Worm (Caenorhabditis elegans): ENCODE data around the gene F22H10.2.

F22H10.2 gene

DNA sequence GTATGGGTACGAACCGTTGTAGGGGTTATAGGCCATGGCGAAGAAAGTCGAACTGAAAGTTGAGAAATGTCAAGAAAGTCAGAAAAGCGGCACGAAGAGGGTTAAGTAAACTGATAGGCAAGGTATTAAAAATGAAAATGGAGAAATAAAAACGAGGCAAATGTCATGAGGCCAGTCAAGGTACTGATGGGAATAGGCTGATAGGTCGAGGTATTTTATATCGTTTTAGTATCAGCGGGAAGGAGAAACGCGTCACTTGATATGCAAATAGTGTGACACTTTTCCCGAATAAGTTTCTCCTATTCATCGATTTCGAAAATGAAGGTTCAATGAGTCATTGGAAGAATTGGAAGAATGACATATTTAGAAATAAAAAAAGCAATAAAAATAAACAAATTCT is 1.7 kb upstream of the F22H10.2 start, which contains the start of gene F22H10.3:
F22H10.3 (minus strand) TSS at position 36 of the 400 bp plus-strand sequence.
- peak; percentile 4 for TF ChIP-seq tbp1 (GFP tag; optimal IDR thresholded peaks at IDR 0.05)
- no peak for TF ChIP-seq rcor-1 (GFP tag; IDR thresholded peaks at IDR 0.05)
- no peak for TF ChIP-seq hsf-1 (GFP tag; IDR thresholded peaks at IDR 0.05)
- TF ChIP-seq nhr-120 (GFP tag; IDR thresholded peaks at IDR 0.05): no peak
- peak; percentile 22 for TF ChIP-seq unc-62 (GFP tag; optimal IDR thresholded peaks at IDR 0.05)
- TF ChIP-seq nfyb-1 (GFP tag; IDR thresholded peaks at IDR 0.05): peak; percentile 45; the same call in 1 of the 2 replicates
- TF ChIP-seq ztf-25 (GFP tag; IDR thresholded peaks at IDR 0.05): no peak
- no peak for TF ChIP-seq F49E8.2 (tag; optimal IDR thresholded peaks at IDR 0.05; ENCODE audit: insufficient read depth)
- TF ChIP-seq dox-1 (GFP tag; IDR thresholded peaks at IDR 0.05): 0 out of 2 replicates have a peak, but pooled peaks have one; percentile 46
- no peak for TF ChIP-seq ZK185.1 (tag; optimal IDR thresholded peaks at IDR 0.05; ENCODE audit: poor library complexity, severe bottlenecking)
- no peak for TF ChIP-seq cebp-1 (GFP tag; IDR thresholded peaks at IDR 0.05)
- peak; percentile 25 for TF ChIP-seq cebp-1 (tag; optimal IDR thresholded peaks at IDR 0.05)
- peak; percentile 59 for TF ChIP-seq nhr-80 (tag; optimal IDR thresholded peaks at IDR 0.05)
- 0 out of 2 replicates have a peak, but pooled peaks have one; percentile 15 for TF ChIP-seq B0336.3 (GFP tag; IDR thresholded peaks at IDR 0.05)

DNA sequence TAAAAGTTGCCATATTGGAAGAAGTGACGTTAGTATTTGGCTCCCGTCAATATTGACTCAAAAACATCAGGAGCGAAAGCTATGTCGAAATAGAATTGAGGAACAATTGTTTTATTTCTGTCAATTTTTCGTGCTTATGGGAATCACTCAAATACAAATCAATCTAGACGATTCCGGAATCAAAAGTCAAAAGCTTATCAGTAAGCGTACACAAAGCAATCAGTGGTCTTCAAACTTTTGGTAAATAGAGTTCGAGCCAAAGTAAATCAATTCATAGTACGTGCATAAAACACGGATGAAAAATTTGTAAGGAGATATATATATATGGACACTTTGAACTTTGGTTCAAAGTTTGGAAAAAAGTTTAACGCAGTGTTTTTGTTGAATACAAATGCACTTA is 1.2 kb upstream of the F22H10.2 start:
- TF ChIP-seq T07F8.4 (tag; optimal IDR thresholded peaks at IDR 0.05) (no peak), nfyb-1 (GFP tag; IDR thresholded peaks at IDR 0.05) (no peak), zfh-2 (GFP tag; conservative IDR thresholded peaks at IDR 0.05) (no peak), madf-3 (GFP tag; IDR thresholded peaks at IDR 0.05) (no peak), C06A6.2 (GFP tag; conservative IDR thresholded peaks at IDR 0.05) (no peak), B0261.1 (tag; optimal IDR thresholded peaks at IDR 0.05) (no peak), cebp-2 (GFP tag; IDR thresholded peaks at IDR 0.05) (no peak), bed-1 (GFP tag; IDR thresholded peaks at IDR 0.05) (no peak), ceh-91 (GFP tag; IDR thresholded peaks at IDR 0.05) (no peak), mxl-1 (tag; optimal IDR thresholded peaks at IDR 0.05) (no peak), F57C9.4 (tag; optimal IDR thresholded peaks at IDR 0.05) (no peak), xnd-1 (tag; optimal IDR thresholded peaks at IDR 0.05) (no peak)

DNA sequence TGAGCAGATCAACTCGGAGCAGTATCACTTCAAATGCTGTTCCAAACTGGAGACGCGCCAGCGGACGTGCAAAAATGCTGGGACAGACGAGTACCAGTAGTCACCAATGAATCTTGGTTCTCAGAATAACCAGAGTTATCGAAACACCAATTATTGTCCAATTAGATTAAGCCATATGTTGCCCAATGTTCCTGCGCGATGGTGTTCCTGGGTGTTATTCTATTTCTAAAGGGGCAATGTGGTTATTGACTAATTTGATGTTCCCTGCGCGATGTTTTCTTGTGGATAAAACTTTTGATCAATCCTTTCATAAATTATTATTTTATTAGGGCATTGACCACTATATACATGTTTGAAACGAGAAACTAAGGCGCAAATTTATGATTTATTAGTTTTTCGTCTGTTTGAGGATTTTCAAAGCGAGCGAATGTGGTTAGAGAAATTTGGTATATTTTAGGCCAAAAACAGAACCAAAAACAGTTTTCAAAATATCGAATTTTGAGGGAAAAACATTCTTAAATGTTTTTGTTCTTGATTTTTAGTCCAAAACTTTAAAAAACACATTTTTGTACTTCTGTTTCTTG is 2.7 kb downstream of the F22H10.2 start:
- TF ChIP-seq rcor-1 (GFP tag; IDR thresholded peaks at IDR 0.05): peak; percentile 96
- peak; percentile 96 for TF ChIP-seq nfyb-1 (GFP tag; IDR thresholded peaks at IDR 0.05)
- peak; percentile 95 for TF ChIP-seq chd-7 (tag; optimal IDR thresholded peaks at IDR 0.05)
- no peak for TF ChIP-seq F39B2.1 (GFP tag; IDR thresholded peaks at IDR 0.05)
- no peak for TF ChIP-seq tbx-9 (tag; optimal IDR thresholded peaks at IDR 0.05; ENCODE audit: borderline replicate concordance)
- peak; percentile 62 for TF ChIP-seq ets-4 (GFP tag; optimal IDR thresholded peaks at IDR 0.05)
- TF ChIP-seq K12H6.12 (tag; optimal IDR thresholded peaks at IDR 0.05): peak; percentile 95
- peak; percentile 98 for TF ChIP-seq ceh-27 (GFP tag; optimal IDR thresholded peaks at IDR 0.05)
- TF ChIP-seq Y56A3A.18 (GFP tag; IDR thresholded peaks at IDR 0.05): peak; percentile 99
- TF ChIP-seq lsl-1 (GFP tag; optimal IDR thresholded peaks at IDR 0.05): no peak
- TF ChIP-seq gei-17 (GFP tag; optimal IDR thresholded peaks at IDR 0.05): peak; percentile 98
- TF ChIP-seq ztf-28 (GFP tag; IDR thresholded peaks at IDR 0.05): no peak
- TF ChIP-seq cebp-1 (GFP tag; IDR thresholded peaks at IDR 0.05): peak; percentile 73; the same call in 1 of the 2 replicates
- TF ChIP-seq cebp-1 (tag; optimal IDR thresholded peaks at IDR 0.05): peak; percentile 96
- TF ChIP-seq Y53G8AR.9 (GFP tag; conservative IDR thresholded peaks at IDR 0.05): peak; percentile 97
- TF ChIP-seq lin-35 (GFP tag; optimal IDR thresholded peaks at IDR 0.05): peak in 2 of 3 experiments; percentile 85 to 97
- peak; percentile 94 for TF ChIP-seq B0035.1 (tag; optimal IDR thresholded peaks at IDR 0.05)
- TF ChIP-seq F22D6.2 (tag; optimal IDR thresholded peaks at IDR 0.05): peak; percentile 96
- TF ChIP-seq ceh-100 (GFP tag; IDR thresholded peaks at IDR 0.05): peak; percentile 75
- TF ChIP-seq snpc-4 (GFP tag; optimal IDR thresholded peaks at IDR 0.05): no peak
- peak; percentile 58 to 89 (median 86) for TF ChIP-seq snpc-4 (tag; optimal IDR thresholded peaks at IDR 0.05)
- TF ChIP-seq aptf-2 (GFP tag; conservative IDR thresholded peaks at IDR 0.05): no peak
- no peak for TF ChIP-seq bed-2 (GFP tag; IDR thresholded peaks at IDR 0.05)
- no peak for TF ChIP-seq F55B11.4 (tag; optimal IDR thresholded peaks at IDR 0.05; ENCODE audit: borderline replicate concordance, insufficient read depth)
- TF ChIP-seq lin-26 (GFP tag; IDR thresholded peaks at IDR 0.05): no peak
